Fruit fly (Drosophila melanogaster) whole organism, prepupa: ENCODE data around the gene Obp73a.

ENCODE experiments used
- Blimp-1 ChIP-seq: fragments of 200-800 bp; sonication (Bioruptor generic); optimal IDR thresholded peaks from 3 replicates; lab custom pipeline; 2017; ENCODE audit warnings: missing biosample characterization, missing genetic modification characterization, mild to moderate bottlenecking, moderate library complexity, missing genetic modification reagents
- CG10669 ChIP-seq: fragments of 200-800 bp; sonication (Bioruptor generic); optimal IDR thresholded peaks from 3 replicates; lab custom pipeline; 2018; ENCODE audit warnings: missing biosample characterization, mild to moderate bottlenecking, missing genetic modification characterization, moderate library complexity
- CG11294 ChIP-seq: fragments of 200-800 bp; sonication (Bioruptor generic); IDR thresholded peaks from 2 replicates; pipeline ENCODE4 v1.3.6; 2022; ENCODE audit warnings: missing biosample characterization, missing genetic modification characterization
- CG11762 ChIP-seq: fragments of 200-800 bp; sonication (Bioruptor generic); optimal IDR thresholded peaks from 3 replicates; lab custom pipeline; 2016; ENCODE audit warnings: missing biosample characterization, missing genetic modification characterization; ENCODE audit not compliant: insufficient read depth
- CG11902 ChIP-seq: fragments of 200-800 bp; sonication (Bioruptor generic); optimal IDR thresholded peaks from 3 replicates; lab custom pipeline; 2016; ENCODE audit warnings: missing biosample characterization, missing genetic modification characterization
- CG1621 ChIP-seq: fragments of 200-800 bp; sonication (Bioruptor generic); optimal IDR thresholded peaks from 3 replicates; lab custom pipeline; 2018; ENCODE audit warnings: missing biosample characterization, mild to moderate bottlenecking, missing genetic modification characterization
- CG16779 ChIP-seq: fragments of 200-800 bp; sonication (Bioruptor generic); optimal IDR thresholded peaks from 3 replicates; lab custom pipeline; 2017; ENCODE audit warnings: missing biosample characterization, mild to moderate bottlenecking, missing genetic modification characterization
- CG32006 ChIP-seq: fragments of 200-800 bp; sonication (Bioruptor generic); optimal IDR thresholded peaks from 3 replicates; lab custom pipeline; 2017; ENCODE audit warnings: missing biosample characterization, mild to moderate bottlenecking, missing genetic modification characterization
- CG6163 ChIP-seq: fragments of 200-800 bp; sonication (Bioruptor generic); IDR thresholded peaks from 3 replicates; pipeline ENCODE4 v1.3.6; 2022; ENCODE audit warnings: missing biosample characterization, missing genetic modification characterization
- CG6792 ChIP-seq: fragments of 200-800 bp; sonication (Bioruptor generic); optimal IDR thresholded peaks from 3 replicates; lab custom pipeline; 2016; ENCODE audit warnings: missing biosample characterization, missing genetic modification characterization
- CG8119 ChIP-seq: fragments of 200-800 bp; sonication (Bioruptor generic); IDR thresholded peaks from 3 replicates; pipeline ENCODE4 v1.3.6; 2022; ENCODE audit warnings: missing biosample characterization, missing genetic modification characterization
- Eip78C ChIP-seq: fragments of 200-800 bp; sonication (Bioruptor generic); peaks from one replicate; lab custom pipeline; 2016; ENCODE audit warnings: missing biosample characterization, missing genetic modification characterization
- Eip93F ChIP-seq: fragments of 200-800 bp; sonication (Bioruptor generic); optimal IDR thresholded peaks from 2 replicates; lab custom pipeline; 2016; ENCODE audit warnings: missing biosample characterization, mild to moderate bottlenecking, missing genetic modification characterization
- Ets21C ChIP-seq: fragments of 200-800 bp; sonication (Bioruptor generic); optimal IDR thresholded peaks from 3 replicates; lab custom pipeline; 2016; ENCODE audit warnings: missing biosample characterization, missing genetic modification characterization
- Ets96B ChIP-seq: fragments of 200-800 bp; optimal IDR thresholded peaks from 2 replicates; lab custom pipeline; 2019; ENCODE audit warnings: missing biosample characterization, mild to moderate bottlenecking, missing genetic modification characterization, moderate library complexity
- Gug ChIP-seq: fragments of 200-800 bp; sonication (Bioruptor generic); IDR thresholded peaks from 2 replicates; pipeline ENCODE4 v1.3.6; 2022; ENCODE audit warnings: missing biosample characterization, missing genetic modification characterization
- Hr39 ChIP-seq: fragments of 200-800 bp; sonication (Bioruptor generic); optimal IDR thresholded peaks from 2 replicates; lab custom pipeline; 2016; ENCODE audit warnings: missing biosample characterization, missing genetic modification characterization
- Hr4 ChIP-seq: fragments of 200-800 bp; sonication (Bioruptor generic); optimal IDR thresholded peaks from 3 replicates; lab custom pipeline; 2016; ENCODE audit warnings: missing biosample characterization, missing genetic modification characterization
- OdsH ChIP-seq: fragments of 200-800 bp; sonication (Bioruptor generic); optimal IDR thresholded peaks from 3 replicates; lab custom pipeline; 2016; ENCODE audit warnings: missing biosample characterization, missing genetic modification characterization
- Smox ChIP-seq: fragments of 200-800 bp; sonication (Bioruptor generic); optimal IDR thresholded peaks from 3 replicates; lab custom pipeline; 2016; ENCODE audit warnings: missing biosample characterization, missing genetic modification characterization
- Sox102F ChIP-seq: fragments of 200-800 bp; sonication (Bioruptor generic); optimal IDR thresholded peaks from 2 replicates; lab custom pipeline; 2016; ENCODE audit warnings: missing biosample characterization, mild to moderate bottlenecking, missing genetic modification characterization
- Sox14 ChIP-seq: fragments of 200-800 bp; sonication (Bioruptor generic); optimal IDR thresholded peaks from 3 replicates; lab custom pipeline; 2016; ENCODE audit warnings: missing biosample characterization, missing genetic modification characterization
- Sox15 ChIP-seq: fragments of 200-800 bp; sonication (Bioruptor generic); optimal IDR thresholded peaks from 3 replicates; lab custom pipeline; 2016; ENCODE audit warnings: missing biosample characterization, missing genetic modification characterization
- achi ChIP-seq: fragments of 200-800 bp; sonication (Bioruptor generic); optimal IDR thresholded peaks from 3 replicates; lab custom pipeline; 2016; ENCODE audit warnings: missing biosample characterization, missing genetic modification characterization
- acj6 ChIP-seq: fragments of 200-800 bp; sonication (Bioruptor generic); optimal IDR thresholded peaks from 3 replicates; lab custom pipeline; 2016; ENCODE audit warnings: missing biosample characterization, missing genetic modification characterization
- cyc ChIP-seq: fragments of 200-800 bp; sonication (Bioruptor generic); optimal IDR thresholded peaks from 3 replicates; lab custom pipeline; 2016; ENCODE audit warnings: missing biosample characterization, missing genetic modification characterization
- esn ChIP-seq: fragments of 200-800 bp; sonication (Bioruptor generic); optimal IDR thresholded peaks from 2 replicates; lab custom pipeline; 2016; ENCODE audit warnings: missing biosample characterization, mild to moderate bottlenecking, missing genetic modification characterization, moderate library complexity
- fd59A ChIP-seq: fragments of 200-800 bp; sonication (Bioruptor generic); optimal IDR thresholded peaks from 2 replicates; lab custom pipeline; 2017; ENCODE audit warnings: missing biosample characterization, mild to moderate bottlenecking, missing genetic modification characterization, missing genetic modification reagents
- fd85E ChIP-seq: fragments of 200-800 bp; sonication (Bioruptor generic); optimal IDR thresholded peaks from 3 replicates; lab custom pipeline; 2016; ENCODE audit warnings: missing biosample characterization, missing genetic modification characterization
- fkh ChIP-seq: fragments of 200-800 bp; sonication (Bioruptor generic); optimal IDR thresholded peaks from 3 replicates; lab custom pipeline; 2017; ENCODE audit warnings: missing biosample characterization, mild to moderate bottlenecking, missing genetic modification characterization, moderate library complexity
- lz ChIP-seq: fragments of 200-800 bp; sonication (Bioruptor generic); optimal IDR thresholded peaks from 3 replicates; lab custom pipeline; 2016; ENCODE audit warnings: missing biosample characterization, missing genetic modification characterization
- net ChIP-seq: fragments of 200-800 bp; sonication (Bioruptor generic); optimal IDR thresholded peaks from 3 replicates; lab custom pipeline; 2016; ENCODE audit warnings: missing biosample characterization, missing genetic modification characterization
- pdm3 ChIP-seq: fragments of 200-800 bp; sonication (Bioruptor generic); optimal IDR thresholded peaks from 3 replicates; lab custom pipeline; 2016; ENCODE audit warnings: missing biosample characterization, missing genetic modification characterization
- salr ChIP-seq, 2 experiments: fragments of 200-800 bp; sonication (Bioruptor generic); optimal IDR thresholded peaks; 3 replicates each; lab custom pipeline; 2016 to 2018; ENCODE audit warnings: missing biosample characterization in 2 of 2, missing genetic modification characterization in 2 of 2, mild to moderate bottlenecking in 1 of 2
- spab ChIP-seq: fragments of 200-800 bp; sonication (Bioruptor generic); optimal IDR thresholded peaks from 2 replicates; lab custom pipeline; 2017; ENCODE audit warnings: missing biosample characterization, mild to moderate bottlenecking, missing genetic modification characterization, missing genetic modification reagents
- ss ChIP-seq, 2 experiments: fragments of 200-800 bp; sonication (Bioruptor generic); optimal IDR thresholded peaks; 2 replicates in 1 of 2; 3 replicates in 1 of 2; lab custom pipeline; 2017 to 2018; ENCODE audit warnings: mild to moderate bottlenecking in 2 of 2, missing biosample characterization in 2 of 2, missing genetic modification characterization in 2 of 2, moderate library complexity in 1 of 2
- svp ChIP-seq: fragments of 200-800 bp; sonication (Bioruptor generic); peaks from one replicate; lab custom pipeline; 2016; ENCODE audit warnings: missing biosample characterization, missing genetic modification characterization

Obp73a gene

DNA sequence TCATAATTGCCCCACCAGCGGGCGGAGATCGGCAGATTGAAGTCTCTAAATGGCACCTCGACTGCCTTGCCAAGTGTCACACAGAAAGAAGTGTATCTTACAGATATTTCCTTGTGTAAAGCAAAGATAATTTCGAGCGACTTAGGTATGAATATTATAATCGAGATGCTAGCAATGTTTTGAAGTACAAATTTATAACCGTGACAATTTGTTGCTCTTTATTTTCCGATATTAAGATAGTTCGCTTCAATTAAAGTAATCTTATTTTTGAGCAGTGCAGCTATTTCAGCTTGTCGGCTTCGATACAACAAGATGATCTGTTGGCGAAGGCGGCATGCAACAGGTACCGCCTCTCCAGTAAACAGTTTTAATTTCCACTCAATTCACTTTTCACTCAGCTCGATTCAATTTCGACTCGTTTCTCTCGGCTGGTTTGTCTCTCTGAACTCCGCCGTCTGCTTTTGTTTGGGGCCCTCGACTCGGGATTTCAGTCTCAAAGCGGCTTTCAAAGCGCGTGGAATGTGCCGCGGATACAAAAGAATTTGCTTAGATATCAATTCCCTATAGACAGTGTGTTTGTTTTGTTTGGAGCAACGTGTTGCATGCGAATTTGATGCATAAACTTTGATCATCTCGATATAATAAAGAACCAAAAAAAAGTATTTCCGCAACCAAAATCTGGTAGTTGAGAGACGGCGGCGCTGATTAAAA is 28.2 kb upstream of the Obp73a start (continued):
- TF ChIP-seq Sox102F (GFP tag; lab: Kevin White, UChicago): peak; percentile 26
- TF ChIP-seq Ets21C (GFP tag; lab: Kevin White, UChicago): no peak
- TF ChIP-seq cyc (GFP tag; lab: Kevin White, UChicago): peak; percentile 37
- peak; percentile 82 for TF ChIP-seq spab (GFP tag; lab: Kevin White, UChicago)
- peak; percentile 65 for TF ChIP-seq fd59A
- peak; percentile 82 for TF ChIP-seq CG6163 (GFP tag; lab: Robert Waterston, UW)
- peak; percentile 71 for TF ChIP-seq CG11294 (GFP tag; lab: Robert Waterston, UW)
- peak; percentile 92 for TF ChIP-seq Hr4 (GFP tag; lab: Kevin White, UChicago)
- no peak for TF ChIP-seq CG11902 (GFP tag; lab: Kevin White, UChicago)
- peak; percentile 54 for TF ChIP-seq esn (GFP tag; lab: Kevin White, UChicago)
- TF ChIP-seq ss (GFP tag; optimal IDR thresholded peaks at IDR 0.05; lab: Kevin White, UChicago): peak; percentile 53 to 82
- peak; percentile 83 for TF ChIP-seq Gug (GFP tag; lab: Robert Waterston, UW)
- TF ChIP-seq Smox (GFP tag; lab: Kevin White, UChicago): no peak
- peak; percentile 24 for TF ChIP-seq Hr39 (GFP tag; lab: Kevin White, UChicago)
- peak; percentile 82 for TF ChIP-seq pdm3
- peak; percentile 81 for TF ChIP-seq OdsH (GFP tag; lab: Kevin White, UChicago)
- peak; percentile 73 for TF ChIP-seq CG16779 (tag; lab: Kevin White, UChicago)
- peak; percentile 91 for TF ChIP-seq CG32006 (GFP tag; lab: Kevin White, UChicago)
- peak; percentile 81 for TF ChIP-seq net (GFP tag; lab: Kevin White, UChicago)
- peak; percentile 81 for TF ChIP-seq Ets96B (tag; lab: Kevin White, UChicago)
- TF ChIP-seq CG11762 (GFP tag; lab: Kevin White, UChicago): peak; percentile 73
- peak; percentile 35 to 83 for TF ChIP-seq salr (GFP tag; optimal IDR thresholded peaks at IDR 0.05; lab: Kevin White, UChicago)
- TF ChIP-seq lz (GFP tag; lab: Kevin White, UChicago): peak; percentile 5
- TF ChIP-seq Blimp-1 (GFP tag; lab: Kevin White, UChicago): no peak
- peak; percentile 78 for TF ChIP-seq achi
- no peak for TF ChIP-seq Sox15
- peak; percentile 55 for TF ChIP-seq CG6792 (GFP tag; lab: Kevin White, UChicago)
- peak; percentile 60 for TF ChIP-seq fd85E (GFP tag; lab: Kevin White, UChicago)
- peak; percentile 10 for TF ChIP-seq fkh (GFP tag; lab: Kevin White, UChicago)
- no peak for TF ChIP-seq svp (GFP tag; lab: Kevin White, UChicago)
- TF ChIP-seq CG8119 (GFP tag; lab: Robert Waterston, UW): peak; percentile 90; the same call in 2 of the 3 replicates
- peak; percentile 70 for TF ChIP-seq Sox14 (GFP tag; lab: Kevin White, UChicago)
- peak; percentile 51 for TF ChIP-seq CG1621 (tag; lab: Kevin White, UChicago)
- peak; percentile 79 for TF ChIP-seq CG10669 (GFP tag; lab: Kevin White, UChicago)
- TF ChIP-seq acj6: peak; percentile 78

DNA sequence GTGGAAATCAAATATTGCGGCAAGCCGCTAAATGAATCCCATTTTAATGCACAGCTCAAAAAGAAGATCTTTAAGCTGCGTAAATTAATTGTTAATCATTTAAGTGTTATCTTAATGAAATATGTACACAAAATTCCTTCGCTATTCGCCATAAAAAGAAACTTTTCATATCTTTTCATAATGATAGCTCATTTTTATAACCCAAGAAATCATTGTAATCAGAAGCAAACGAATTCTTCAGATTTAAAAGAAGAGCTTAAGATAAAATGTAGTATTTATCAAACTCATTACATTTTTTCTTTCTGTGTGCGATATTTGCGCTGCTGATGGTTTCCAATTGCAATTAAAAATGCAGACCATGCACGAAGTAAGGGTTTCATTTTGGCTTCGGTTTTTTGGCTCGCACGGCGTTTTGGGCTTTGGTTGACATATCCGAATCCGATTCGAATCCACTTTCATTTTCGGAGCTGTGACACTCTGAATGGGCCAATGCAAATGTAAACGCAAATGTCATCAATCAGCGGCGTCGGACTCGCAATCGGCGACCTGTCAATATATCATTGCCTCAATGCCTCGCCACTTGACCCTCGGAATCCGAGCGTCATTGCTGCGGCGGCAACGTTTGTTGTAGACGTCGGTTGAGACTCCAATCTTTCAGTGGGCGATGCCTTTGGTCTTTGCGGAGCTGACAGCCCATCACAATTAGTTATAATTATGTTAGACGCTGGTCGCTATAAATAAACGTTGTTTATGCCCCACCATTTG is 26.6 kb upstream of the Obp73a start:
- peak; percentile 1 for TF ChIP-seq Blimp-1 (GFP tag; lab: Kevin White, UChicago)
- TF ChIP-seq Eip78C (GFP tag; lab: Kevin White, UChicago): peak; percentile 54
- no peak for TF ChIP-seq Eip93F
- TF ChIP-seq, all 60 proteins: peak for 2
